Fruit fly (Drosophila melanogaster): ENCODE data around the gene Ald1.

Ald1 gene

DNA sequence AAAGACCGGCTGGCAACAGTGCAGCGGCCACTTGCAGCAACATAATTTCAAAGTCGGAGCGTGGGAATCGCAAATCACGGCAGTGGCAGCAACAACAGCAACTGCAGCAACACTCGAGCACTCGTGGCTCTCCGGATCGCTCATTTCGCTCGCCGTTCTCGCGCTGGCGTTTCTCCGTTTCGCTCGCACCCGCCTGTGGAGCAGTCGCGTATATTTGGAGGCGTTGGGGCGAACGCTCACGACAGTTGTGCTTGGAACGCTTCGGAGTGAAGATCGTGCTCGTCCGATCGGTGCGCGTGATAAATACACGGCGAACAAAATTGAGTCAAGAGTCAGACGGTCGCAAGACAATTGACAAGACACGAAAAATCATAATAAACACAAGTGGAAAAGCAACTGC, 31.4 kb downstream of the Ald1 start, which contains the start of gene CG12290 (continued):
- TF ChIP-seq CG2116 (GFP tag; optimal IDR thresholded peaks at IDR 0.05) (no peak), CG15011 (GFP tag; optimal IDR thresholded peaks at IDR 0.05) (no peak), cwo (GFP tag; optimal IDR thresholded peaks at IDR 0.05) (peak; percentile 20), ci (GFP tag; IDR thresholded peaks at IDR 0.05) (peak; percentile 76; the same call in 2 of the 3 replicates), Sox100B (GFP tag; optimal IDR thresholded peaks at IDR 0.05) (no peak), Side (GFP tag; optimal IDR thresholded peaks at IDR 0.05) (no peak), CG13296 (GFP tag; optimal IDR thresholded peaks at IDR 0.05) (peak; percentile 44), amos (GFP tag; IDR thresholded peaks at IDR 0.05; ENCODE audit: partially characterized antibody) (peak; percentile 19; the same call in 1 of the 2 replicates), CG7372 (GFP tag; IDR thresholded peaks at IDR 0.05) (0 out of 2 replicates have a peak, but pooled peaks have one; percentile 6), HLHmδ (GFP tag; optimal IDR thresholded peaks at IDR 0.05) (no peak), gt (GFP tag; IDR thresholded peaks at IDR 0.05) (no peak), lov (optimal IDR thresholded peaks at IDR 0.05) (no peak), lov (GFP tag; IDR thresholded peaks at IDR 0.05) (no peak), Deaf1 (tag; optimal IDR thresholded peaks at IDR 0.05) (peak; percentile 87), fd96Cb (tag; optimal IDR thresholded peaks at IDR 0.05) (no peak), CG2678 (tag; optimal IDR thresholded peaks at IDR 0.05) (peak; percentile 26), ewg (GFP tag; optimal IDR thresholded peaks at IDR 0.05) (no peak), CG8089 (GFP tag; optimal IDR thresholded peaks at IDR 0.05) (no peak), Poxn (GFP tag; IDR thresholded peaks at IDR 0.05) (no peak), CG17829 (tag; optimal IDR thresholded peaks at IDR 0.05) (peak; percentile 10), Drgx (GFP tag; IDR thresholded peaks at IDR 0.05) (peak; percentile 64), CG11504 (tag; optimal IDR thresholded peaks at IDR 0.05) (peak; percentile 75), CG32532 (GFP tag; IDR thresholded peaks at IDR 0.05) (peak; percentile 74), CG11696 (GFP tag; IDR thresholded peaks at IDR 0.05) (peak; percentile 36; the same call in 1 of the 2 replicates), CG14441 (GFP tag; IDR thresholded peaks at IDR 0.05) (0 out of 2 replicates have a peak, but pooled peaks have one; percentile 28), CG10366 (GFP tag; IDR thresholded peaks at IDR 0.05) (no peak), grau (tag; optimal IDR thresholded peaks at IDR 0.05) (peak; percentile 28), row (GFP tag; IDR thresholded peaks at IDR 0.05) (peak; percentile 32; the same call in 1 of the 3 replicates), CG4404 (GFP tag; IDR thresholded peaks at IDR 0.05) (no peak), HLH54F (GFP tag; optimal IDR thresholded peaks at IDR 0.05) (no peak), sisA (GFP tag; IDR thresholded peaks at IDR 0.05) (no peak), Oli (tag; optimal IDR thresholded peaks at IDR 0.05) (peak; percentile 12), CG1603 (tag; optimal IDR thresholded peaks at IDR 0.05) (peak; percentile 24), hth (optimal IDR thresholded peaks at IDR 0.05) (no peak), gsb-n (tag; optimal IDR thresholded peaks at IDR 0.05) (no peak), CG3726 (GFP tag; IDR thresholded peaks at IDR 0.05) (no peak), hkb (optimal IDR thresholded peaks at IDR 0.05) (no peak), hkb (GFP tag; IDR thresholded peaks at IDR 0.05) (peak; percentile 53), CG34376 (GFP tag; optimal IDR thresholded peaks at IDR 0.05) (peak; percentile 6), ato (GFP tag; IDR thresholded peaks at IDR 0.05; ENCODE audit: partially characterized antibody) (peak; percentile 52; the same call in 1 of the 2 replicates), CG14014 (GFP tag; IDR thresholded peaks at IDR 0.05) (peak; percentile 60; the same call in 1 of the 2 replicates), ken (GFP tag; IDR thresholded peaks at IDR 0.05) (0 out of 3 replicates have a peak, but pooled peaks have one; percentile 41), CG4424 (GFP tag; optimal IDR thresholded peaks at IDR 0.05) (no peak), bbx (GFP tag; IDR thresholded peaks at IDR 0.05; ENCODE audit: partially characterized antibody) (peak; percentile 46; the same call in 1 of the 2 replicates), CG2889 (GFP tag; IDR thresholded peaks at IDR 0.05) (no peak), CG4617 (GFP tag; optimal IDR thresholded peaks at IDR 0.05; ENCODE audit: borderline replicate concordance) (no peak), Lpt (GFP tag; optimal IDR thresholded peaks at IDR 0.05) (no peak), caup (GFP tag; optimal IDR thresholded peaks at IDR 0.05; ENCODE audit: severe bottlenecking) (peak; percentile 50), pros (GFP tag; optimal IDR thresholded peaks at IDR 0.05) (no peak), CG5180 (GFP tag; optimal IDR thresholded peaks at IDR 0.05) (peak; percentile 15), CG10147 (GFP tag; optimal IDR thresholded peaks at IDR 0.05) (no peak)
